Fruit fly (Drosophila melanogaster) whole organism, embryonic: ENCODE data around the gene CG11791.

ENCODE experiments used
- CG11560 ChIP-seq: fragments of 200-800 bp; sonication (Bioruptor generic); IDR thresholded peaks from 3 replicates; pipeline ENCODE4 v1.3.6; 2022; ENCODE audit warnings: missing biosample characterization, missing genetic modification characterization
- CG12659 ChIP-seq: fragments of 200-800 bp; sonication (Bioruptor generic); optimal IDR thresholded peaks from 3 replicates; lab custom pipeline; 2017; ENCODE audit warnings: mild to moderate bottlenecking, missing biosample characterization, missing genetic modification reagents, missing genetic modification characterization
- CG12769 ChIP-seq: fragments of 200-800 bp; sonication (Bioruptor generic); optimal IDR thresholded peaks from 2 replicates; lab custom pipeline; 2019; ENCODE audit warnings: missing biosample characterization, mild to moderate bottlenecking, missing genetic modification characterization, moderate library complexity
- CG13775 ChIP-seq: fragments of 200-800 bp; sonication (Bioruptor generic); optimal IDR thresholded peaks from 3 replicates; lab custom pipeline; 2017; ENCODE audit warnings: missing biosample characterization, mild to moderate bottlenecking, missing genetic modification characterization
- CG14710 ChIP-seq: fragments of 200-800 bp; sonication (Bioruptor generic); optimal IDR thresholded peaks from 3 replicates; lab custom pipeline; 2019; ENCODE audit warnings: missing biosample characterization, mild to moderate bottlenecking, missing genetic modification characterization, moderate library complexity
- CG1529 ChIP-seq: fragments of 200-800 bp; sonication (Bioruptor generic); optimal IDR thresholded peaks from 3 replicates; lab custom pipeline; 2018; ENCODE audit warnings: missing biosample characterization, missing genetic modification characterization
- CG15514 ChIP-seq: fragments of 200-800 bp; sonication (Bioruptor generic); optimal IDR thresholded peaks from 3 replicates; lab custom pipeline; 2017; ENCODE audit warnings: missing biosample characterization, missing genetic modification characterization, mild to moderate bottlenecking, moderate library complexity, missing genetic modification reagents
- CG18011 ChIP-seq: fragments of 200-800 bp; sonication (Bioruptor generic); optimal IDR thresholded peaks from 2 replicates; lab custom pipeline; 2017; ENCODE audit warnings: missing biosample characterization, missing genetic modification characterization, mild to moderate bottlenecking, moderate library complexity, missing genotype
- CG2116 ChIP-seq: fragments of 200-800 bp; sonication (Bioruptor generic); optimal IDR thresholded peaks from 3 replicates; lab custom pipeline; 2018; ENCODE audit warnings: missing biosample characterization, mild to moderate bottlenecking, missing genetic modification characterization
- CG30431 ChIP-seq: fragments of 200-800 bp; sonication (Bioruptor generic); optimal IDR thresholded peaks from 2 replicates; lab custom pipeline; 2017; ENCODE audit warnings: missing biosample characterization, missing genetic modification characterization
- CG3726 ChIP-seq: fragments of 200-800 bp; sonication (Bioruptor generic); IDR thresholded peaks from 3 replicates; pipeline ENCODE4, ENCODE4 v1.3.6; 2022; ENCODE audit warnings: missing biosample characterization, missing genetic modification characterization
- CG4707 ChIP-seq: fragments of 200-800 bp; sonication (Bioruptor generic); optimal IDR thresholded peaks from 2 replicates; lab custom pipeline; 2018; ENCODE audit warnings: missing biosample characterization, mild to moderate bottlenecking, missing genetic modification characterization, moderate library complexity
- CG4854 ChIP-seq: fragments of 200-800 bp; sonication (Bioruptor generic); optimal IDR thresholded peaks from 2 replicates; lab custom pipeline; 2016; ENCODE audit warnings: missing biosample characterization, missing genetic modification characterization, inconsistent platforms
- CG7839 ChIP-seq: fragments of 200-800 bp; sonication (Bioruptor generic); optimal IDR thresholded peaks from 3 replicates; lab custom pipeline; 2018; ENCODE audit warnings: missing biosample characterization, mild to moderate bottlenecking, missing genetic modification characterization, moderate library complexity
- CG8281 ChIP-seq: fragments of 200-800 bp; sonication (Bioruptor generic); optimal IDR thresholded peaks from 2 replicates; lab custom pipeline; 2018; ENCODE audit warnings: missing biosample characterization, mild to moderate bottlenecking, missing genetic modification characterization, moderate library complexity
- CG9797 ChIP-seq: fragments of 200-800 bp; sonication (Bioruptor generic); optimal IDR thresholded peaks from 3 replicates; lab custom pipeline; 2018; ENCODE audit warnings: missing biosample characterization, mild to moderate bottlenecking, missing genetic modification characterization
- Dref ChIP-seq: fragments of 200-800 bp; sonication (Bioruptor generic); IDR thresholded peaks from 2 replicates; pipeline ENCODE4 v1.3.6; 2022; ENCODE audit warnings: missing biosample characterization, missing genetic modification characterization
- Ets97D ChIP-seq: fragments of 200-800 bp; sonication (Bioruptor generic); optimal IDR thresholded peaks from 3 replicates; lab custom pipeline; 2016; ENCODE audit warnings: missing biosample characterization, missing genetic modification characterization
- Fer1 ChIP-seq: fragments of 200-800 bp; sonication (Bioruptor generic); optimal IDR thresholded peaks from 2 replicates; lab custom pipeline; 2017; ENCODE audit warnings: missing biosample characterization, mild to moderate bottlenecking, missing genetic modification characterization
- Fer2 ChIP-seq: fragments of 200-800 bp; sonication (Bioruptor generic); optimal IDR thresholded peaks from 2 replicates; lab custom pipeline; 2018; ENCODE audit warnings: missing biosample characterization, mild to moderate bottlenecking, missing genetic modification characterization, moderate library complexity
- Lhr ChIP-seq: fragments of 200-800 bp; sonication (Bioruptor generic); optimal IDR thresholded peaks from 3 replicates; lab custom pipeline; 2017; ENCODE audit warnings: mild to moderate bottlenecking, missing biosample characterization, missing genetic modification reagents, missing genetic modification characterization
- Med ChIP-seq: fragments of 200-800 bp; sonication (Bioruptor generic); peaks from one replicate; lab custom pipeline; 2016; ENCODE audit warnings: missing biosample characterization, missing genetic modification characterization, mild to moderate bottlenecking, inconsistent platforms, moderate library complexity
- NC2β ChIP-seq: fragments of 200-800 bp; sonication (Bioruptor generic); optimal IDR thresholded peaks from 2 replicates; lab custom pipeline; 2016; ENCODE audit warnings: missing biosample characterization, missing genetic modification characterization
- Neu2 ChIP-seq: fragments of 200-800 bp; sonication (Bioruptor generic); optimal IDR thresholded peaks from 3 replicates; lab custom pipeline; 2016; ENCODE audit warnings: missing biosample characterization, missing genetic modification characterization, borderline replicate concordance
- Rx ChIP-seq: fragments of 200-800 bp; sonication (Bioruptor generic); IDR thresholded peaks from 2 replicates; pipeline ENCODE4 v1.3.6; 2022; ENCODE audit warnings: missing biosample characterization, missing genetic modification characterization
- Scr ChIP-seq: fragments of 200-800 bp; sonication (Bioruptor generic); IDR thresholded peaks from 2 replicates; pipeline ENCODE4 v1.3.6; 2022; ENCODE audit warnings: missing biosample characterization, missing genetic modification characterization; ENCODE audit not compliant: partially characterized antibody
- YL-1 ChIP-seq: fragments of 200-800 bp; sonication (Bioruptor generic); optimal IDR thresholded peaks from 3 replicates; lab custom pipeline; 2017; ENCODE audit warnings: missing biosample characterization, mild to moderate bottlenecking, missing genetic modification characterization
- ab ChIP-seq: fragments of 200-800 bp; sonication (Bioruptor generic); optimal IDR thresholded peaks from 2 replicates; lab custom pipeline; 2016; ENCODE audit warnings: missing biosample characterization, missing genetic modification characterization
- ac ChIP-seq: fragments of 200-800 bp; sonication (Bioruptor generic); optimal IDR thresholded peaks from 3 replicates; lab custom pipeline; 2017; ENCODE audit warnings: missing biosample characterization, mild to moderate bottlenecking, missing genetic modification characterization
- al ChIP-seq: fragments of 200-800 bp; sonication (Bioruptor generic); IDR thresholded peaks from 2 replicates; pipeline ENCODE4 v1.3.6; 2022; ENCODE audit warnings: missing biosample characterization, missing genetic modification characterization
- amos ChIP-seq: fragments of 200-800 bp; sonication (Bioruptor generic); IDR thresholded peaks from 2 replicates; pipeline ENCODE4 v1.3.6; 2022; ENCODE audit warnings: missing biosample characterization, missing genetic modification characterization; ENCODE audit not compliant: partially characterized antibody
- bab2 ChIP-seq: fragments of 200-800 bp; sonication (Bioruptor generic); optimal IDR thresholded peaks from 2 replicates; lab custom pipeline; 2016; ENCODE audit warnings: missing biosample characterization, missing genetic modification characterization
- bowl ChIP-seq: fragments of 200-800 bp; sonication (Bioruptor generic); IDR thresholded peaks from 2 replicates; pipeline ENCODE4 v1.3.6; 2022; ENCODE audit warnings: missing biosample characterization, missing genetic modification characterization
- corto ChIP-seq: fragments of 200-800 bp; sonication (Bioruptor generic); optimal IDR thresholded peaks from 2 replicates; lab custom pipeline; 2016; ENCODE audit warnings: missing biosample characterization, mild to moderate bottlenecking, missing genetic modification characterization, moderate library complexity
- crp ChIP-seq, 2 experiments: fragments of 200-800 bp; sonication (Bioruptor generic); optimal IDR thresholded peaks; 2 replicates in 1 of 2; 3 replicates in 1 of 2; lab custom pipeline; 2017; ENCODE audit warnings: missing biosample characterization in 2 of 2, missing genetic modification characterization in 2 of 2, mild to moderate bottlenecking in 1 of 2, moderate library complexity in 1 of 2
- danr ChIP-seq: fragments of 200-800 bp; sonication (Bioruptor generic); IDR thresholded peaks from 2 replicates; pipeline ENCODE4 v1.3.6; 2022; ENCODE audit warnings: missing biosample characterization, missing genetic modification characterization
- dmrt99B ChIP-seq: fragments of 200-800 bp; sonication (Bioruptor generic); optimal IDR thresholded peaks from 2 replicates; lab custom pipeline; 2018; ENCODE audit warnings: missing biosample characterization, mild to moderate bottlenecking, missing genetic modification characterization, moderate library complexity
- gcm ChIP-seq: fragments of 200-800 bp; sonication (Bioruptor generic); optimal IDR thresholded peaks from 2 replicates; lab custom pipeline; 2019; ENCODE audit warnings: missing biosample characterization, mild to moderate bottlenecking, missing genetic modification characterization, moderate library complexity
- gfzf ChIP-seq: fragments of 200-800 bp; sonication (Bioruptor generic); optimal IDR thresholded peaks from 2 replicates; lab custom pipeline; 2016; ENCODE audit warnings: missing biosample characterization, mild to moderate bottlenecking, missing genetic modification characterization, moderate library complexity
- pb ChIP-seq: fragments of 200-800 bp; sonication (Bioruptor generic); optimal IDR thresholded peaks from 3 replicates; lab custom pipeline; 2016; ENCODE audit warnings: missing biosample characterization, missing genetic modification characterization
- psq ChIP-seq: fragments of 200-800 bp; sonication (Bioruptor generic); optimal IDR thresholded peaks from 2 replicates; lab custom pipeline; 2017; ENCODE audit warnings: missing biosample characterization, missing genetic modification characterization
- pzg ChIP-seq: fragments of 200-800 bp; sonication (Bioruptor generic); optimal IDR thresholded peaks from 3 replicates; lab custom pipeline; 2018; ENCODE audit warnings: missing biosample characterization, mild to moderate bottlenecking, missing genetic modification characterization, moderate library complexity
- scrt ChIP-seq: fragments of 200-800 bp; sonication (Bioruptor generic); optimal IDR thresholded peaks from 2 replicates; lab custom pipeline; 2018; ENCODE audit warnings: missing biosample characterization, mild to moderate bottlenecking, missing genetic modification characterization, moderate library complexity
- ssp ChIP-seq: fragments of 200-800 bp; sonication (Bioruptor generic); IDR thresholded peaks from 2 replicates; pipeline ENCODE4 v1.3.6; 2022; ENCODE audit warnings: missing biosample characterization, missing genetic modification characterization
- vfl ChIP-seq: fragments of 200-800 bp; sonication (Bioruptor generic); optimal IDR thresholded peaks from 2 replicates; lab custom pipeline; 2016; ENCODE audit warnings: missing biosample characterization, missing genetic modification characterization
- wor ChIP-seq: fragments of 200-800 bp; sonication (Bioruptor generic); IDR thresholded peaks from 2 replicates; pipeline ENCODE4 v1.3.6; 2022; ENCODE audit warnings: missing biosample characterization, missing genetic modification characterization
- zfh1 ChIP-seq: fragments of 200-800 bp; sonication (Bioruptor generic); IDR thresholded peaks from 3 replicates; pipeline ENCODE4 v1.3.6; 2022; ENCODE audit warnings: missing biosample characterization, missing genetic modification characterization

Gene CG11791

dm6 chr3R:25023056-25023455 is 26.4 kb upstream of the CG11791 start, which contains the start of gene beta4GalT7 (continued):
- TF ChIP-seq Scr (GFP tag; lab: Robert Waterston, UW) = peak; percentile 25; the same call in 1 of the 2 replicates
- no peak for TF ChIP-seq ac (GFP tag; lab: Kevin White, UChicago)
- peak; percentile 97 for TF ChIP-seq CG11560 (tag; lab: Robert Waterston, UW)
- TF ChIP-seq CG9797 (GFP tag; lab: Kevin White, UChicago) = peak; percentile 56
- peak; percentile 36 for TF ChIP-seq Med (GFP tag; lab: Kevin White, UChicago)
- TF ChIP-seq amos = peak; percentile 22; the same call in 1 of the 2 replicates
- no peak for TF ChIP-seq CG3726 (GFP tag; lab: Robert Waterston, UW)
- peak; percentile 6 for TF ChIP-seq CG14710
- TF ChIP-seq CG4854 (GFP tag; lab: Kevin White, UChicago) = no peak
- TF ChIP-seq bowl = no peak
- TF ChIP-seq Ets97D (GFP tag; lab: Kevin White, UChicago) = peak; percentile 10
- peak; percentile 11 for TF ChIP-seq YL-1 (GFP tag; lab: Kevin White, UChicago)
- TF ChIP-seq CG7839 (tag; lab: Kevin White, UChicago) = no peak
- peak; percentile 48 for TF ChIP-seq CG15514 (GFP tag; lab: Kevin White, UChicago)
- no peak for TF ChIP-seq CG4707 (GFP tag; lab: Kevin White, UChicago)
- TF ChIP-seq pzg (GFP tag; lab: Kevin White, UChicago) = peak; percentile 57
- TF ChIP-seq CG2116 (GFP tag; lab: Kevin White, UChicago) = peak; percentile 57

dm6 chr3R:25024895-25025557 is 24.4 kb upstream of the CG11791 start, which contains the start of the genes EMC6 and Hr96:
TSS of gene EMC6 (minus strand) at chr3R:25025017.
TSS of gene Hr96 (plus strand) at chr3R:25025235.
- TF ChIP-seq CG30431 (GFP tag; lab: Kevin White, UChicago) (peak; percentile 89), CG12769 (tag; lab: Kevin White, UChicago) (peak; percentile 98), dmrt99B (tag; lab: Kevin White, UChicago) (no peak), zfh1 (GFP tag; lab: Robert Waterston, UW) (peak; percentile 96), CG13775 (GFP tag; lab: Kevin White, UChicago) (peak; percentile 94), wor (GFP tag; lab: Robert Waterston, UW) (peak; percentile 79), NC2β (GFP tag; lab: Kevin White, UChicago) (peak; percentile 95), CG9797 (GFP tag; lab: Kevin White, UChicago) (peak; percentile 59), pb (GFP tag; lab: Kevin White, UChicago) (peak; percentile 69), CG18011 (GFP tag; lab: Kevin White, UChicago) (peak; percentile 83), psq (GFP tag; lab: Kevin White, UChicago) (peak; percentile 78), CG14710 (peak; percentile 94), ab (peak; percentile 77), CG12659 (GFP tag; lab: Kevin White, UChicago) (peak; percentile 97), danr (peak; percentile 86), Neu2 (peak; percentile 32), bab2 (peak; percentile 94), gfzf (peak; percentile 66), scrt (GFP tag; lab: Kevin White, UChicago) (no peak), Fer2 (tag; lab: Kevin White, UChicago) (peak; percentile 90), ssp (peak; percentile 75), Fer1 (GFP tag; lab: Kevin White, UChicago) (peak; percentile 94), CG8281 (tag; lab: Kevin White, UChicago) (peak; percentile 77), crp (GFP tag; optimal IDR thresholded peaks at IDR 0.05; lab: Kevin White, UChicago) (peak in 1 of 2 experiments; percentile 71), gcm (GFP tag; lab: Kevin White, UChicago) (peak; percentile 87), Rx (peak; percentile 89), vfl (GFP tag; lab: Kevin White, UChicago) (peak; percentile 94), al (GFP tag; lab: Robert Waterston, UW) (peak; percentile 89), Lhr (GFP tag; lab: Kevin White, UChicago) (peak; percentile 78), Dref (GFP tag; lab: Robert Waterston, UW) (peak; percentile 85), corto (GFP tag; lab: Kevin White, UChicago) (peak; percentile 80), CG1529 (GFP tag; lab: Kevin White, UChicago) (peak; percentile 78)
